Fruit fly (Drosophila melanogaster) whole organism, pupa: Measurements from ENCODE around the gene Mur11Da.

ENCODE experiments used
- CG10348 ChIP-seq: fragments of 200-800 bp; sonication (Bioruptor generic); IDR thresholded peaks from 2 replicates; pipeline ENCODE4 v1.3.6; 2022; ENCODE audit warnings: missing biosample characterization, missing genetic modification characterization
- CG12605 ChIP-seq: fragments of 200-800 bp; sonication (Bioruptor generic); IDR thresholded peaks from 2 replicates; pipeline ENCODE4 v1.3.6; 2022; ENCODE audit warnings: missing biosample characterization, missing genetic modification characterization
- CG13204 ChIP-seq: fragments of 200-800 bp; sonication (Bioruptor generic); optimal IDR thresholded peaks from 2 replicates; lab custom pipeline; 2018; ENCODE audit warnings: missing biosample characterization, mild to moderate bottlenecking, missing genetic modification characterization, moderate library complexity
- CG14655 ChIP-seq: fragments of 200-800 bp; sonication (Bioruptor generic); optimal IDR thresholded peaks from 3 replicates; lab custom pipeline; 2017; ENCODE audit warnings: mild to moderate bottlenecking, missing biosample characterization, missing genetic modification reagents, missing genetic modification characterization
- CG15710 ChIP-seq: fragments of 200-800 bp; sonication (Bioruptor generic); optimal IDR thresholded peaks from 2 replicates; lab custom pipeline; 2018; ENCODE audit warnings: missing biosample characterization, mild to moderate bottlenecking, missing genetic modification characterization, moderate library complexity
- CG17806 ChIP-seq: fragments of 200-800 bp; sonication (Bioruptor generic); optimal IDR thresholded peaks from 2 replicates; lab custom pipeline; 2018; ENCODE audit warnings: missing biosample characterization, mild to moderate bottlenecking, missing genetic modification characterization, moderate library complexity
- CG32121 ChIP-seq: fragments of 200-800 bp; sonication (Bioruptor generic); IDR thresholded peaks from 2 replicates; pipeline ENCODE4 v1.3.6; 2022; ENCODE audit warnings: missing biosample characterization, missing genetic modification characterization
- CG34367 ChIP-seq: fragments of 200-800 bp; sonication (Bioruptor generic); optimal IDR thresholded peaks from 2 replicates; lab custom pipeline; 2018; ENCODE audit warnings: missing biosample characterization, mild to moderate bottlenecking, missing genetic modification characterization
- CG4496 ChIP-seq: fragments of 200-800 bp; sonication (Bioruptor generic); IDR thresholded peaks from 3 replicates; pipeline ENCODE4 v1.3.6; 2022; ENCODE audit warnings: missing biosample characterization, missing genetic modification characterization
- CG8159 ChIP-seq: fragments of 200-800 bp; sonication (Bioruptor generic); optimal IDR thresholded peaks from 3 replicates; lab custom pipeline; 2018; ENCODE audit warnings: missing biosample characterization, mild to moderate bottlenecking, missing genetic modification characterization, moderate library complexity
- CG8301 ChIP-seq: fragments of 200-800 bp; sonication (Bioruptor generic); optimal IDR thresholded peaks from 2 replicates; lab custom pipeline; 2018; ENCODE audit warnings: missing biosample characterization, mild to moderate bottlenecking, missing genetic modification characterization
- CG9948 ChIP-seq: fragments of 200-800 bp; sonication (Bioruptor generic); optimal IDR thresholded peaks from 2 replicates; lab custom pipeline; 2018; ENCODE audit warnings: missing biosample characterization, mild to moderate bottlenecking, missing genetic modification characterization, moderate library complexity
- D1 ChIP-seq: fragments of 200-800 bp; sonication (Bioruptor generic); optimal IDR thresholded peaks from 2 replicates; lab custom pipeline; 2018; ENCODE audit warnings: missing biosample characterization, mild to moderate bottlenecking, missing genetic modification characterization, moderate library complexity
- EcR ChIP-seq: fragments of 200-800 bp; sonication (Bioruptor generic); optimal IDR thresholded peaks from 3 replicates; lab custom pipeline; 2019; ENCODE audit warnings: missing biosample characterization, missing genetic modification characterization, mild to moderate bottlenecking, moderate library complexity, missing genetic modification reagents
- Ets98B ChIP-seq: fragments of 200-800 bp; sonication (Bioruptor generic); IDR thresholded peaks from 2 replicates; pipeline ENCODE4 v1.3.6; 2022; ENCODE audit warnings: missing biosample characterization, missing genetic modification characterization
- Pif1A ChIP-seq: fragments of 200-800 bp; sonication (Bioruptor generic); optimal IDR thresholded peaks from 3 replicates; lab custom pipeline; 2016; ENCODE audit warnings: missing biosample characterization, missing genetic modification characterization
- Pif1B ChIP-seq: fragments of 200-800 bp; sonication (Bioruptor generic); optimal IDR thresholded peaks from 3 replicates; lab custom pipeline; 2016; ENCODE audit warnings: missing biosample characterization, missing genetic modification characterization
- Snoo ChIP-seq: fragments of 200-800 bp; sonication (Bioruptor generic); optimal IDR thresholded peaks from 3 replicates; lab custom pipeline; 2017; ENCODE audit warnings: missing biosample characterization, mild to moderate bottlenecking, missing genetic modification characterization, inconsistent platforms
- fd96Ca ChIP-seq: fragments of 200-800 bp; sonication (Bioruptor generic); IDR thresholded peaks from 3 replicates; pipeline ENCODE4 v1.3.6; 2022; ENCODE audit warnings: missing biosample characterization, missing genetic modification characterization
- gl ChIP-seq: fragments of 200-800 bp; sonication (Bioruptor generic); optimal IDR thresholded peaks from 2 replicates; lab custom pipeline; 2018; ENCODE audit warnings: missing biosample characterization, mild to moderate bottlenecking, missing genetic modification characterization
- rn ChIP-seq: fragments of 200-800 bp; sonication (Bioruptor generic); IDR thresholded peaks from 2 replicates; pipeline ENCODE4 v1.3.6; 2022; ENCODE audit warnings: missing biosample characterization, missing genetic modification characterization

Gene Mur11Da

dm6 chrX:12947670-12948069 lies 20.0 kb upstream of the Mur11Da start:
- TF ChIP-seq CG32121 (GFP tag; lab: Robert Waterston, UW) (no peak), CG17806 (tag; lab: Kevin White, UChicago) (no peak), CG14655 (GFP tag; lab: Kevin White, UChicago) (no peak), rn (no peak)

dm6 chrX:12957412-12957895 lies 10.2 kb upstream of the Mur11Da start, which contains the start of gene hec:
hec (minus strand) TSS chrX:12957462.
- TF ChIP-seq CG4496 (GFP tag; lab: Robert Waterston, UW) (no peak), Pif1B (GFP tag; lab: Kevin White, UChicago) (no peak), CG12605 (GFP tag; lab: Robert Waterston, UW) (0 out of 2 replicates have a peak, but pooled peaks have one; percentile 43), CG10348 (GFP tag; lab: Robert Waterston, UW) (no peak), CG32121 (GFP tag; lab: Robert Waterston, UW) (no peak), CG34367 (tag; lab: Kevin White, UChicago) (no peak), D1 (tag; lab: Kevin White, UChicago) (no peak), CG8301 (no peak)

dm6 chrX:12958920-12959319 lies 8.8 kb upstream of the Mur11Da start, which contains the start of gene CG32642:
CG32642 (plus strand) TSS chrX:12959220.
- TF ChIP-seq CG12605 (GFP tag; lab: Robert Waterston, UW) (no peak), Pif1B (GFP tag; lab: Kevin White, UChicago) (no peak), CG10348 (GFP tag; lab: Robert Waterston, UW) (no peak), CG4496 (GFP tag; lab: Robert Waterston, UW) (no peak), CG8301 (no peak), CG9948 (no peak), CG34367 (tag; lab: Kevin White, UChicago) (no peak), EcR (GFP tag; lab: Kevin White, UChicago) (no peak), gl (tag; lab: Kevin White, UChicago) (no peak), Snoo (no peak), rn (no peak), CG17806 (tag; lab: Kevin White, UChicago) (no peak), Pif1A (GFP tag; lab: Kevin White, UChicago) (no peak), CG14655 (GFP tag; lab: Kevin White, UChicago) (no peak)

dm6 chrX:12970411-12970810 lies 2.7 kb downstream of the Mur11Da start, which contains the start of gene CG15721:
CG15721 (plus strand) TSS chrX:12970711.
- TF ChIP-seq rn (no peak), CG4496 (GFP tag; lab: Robert Waterston, UW) (no peak), CG15710 (tag; lab: Kevin White, UChicago) (no peak), CG34367 (tag; lab: Kevin White, UChicago) (no peak), fd96Ca (GFP tag; lab: Robert Waterston, UW) (no peak), D1 (tag; lab: Kevin White, UChicago) (no peak), Pif1B (GFP tag; lab: Kevin White, UChicago) (no peak), CG13204 (GFP tag; lab: Kevin White, UChicago) (no peak), CG17806 (tag; lab: Kevin White, UChicago) (no peak), Ets98B (GFP tag; lab: Robert Waterston, UW) (no peak), CG32121 (GFP tag; lab: Robert Waterston, UW) (no peak), CG9948 (no peak), CG8301 (no peak), CG12605 (GFP tag; lab: Robert Waterston, UW) (no peak), gl (tag; lab: Kevin White, UChicago) (no peak), CG10348 (GFP tag; lab: Robert Waterston, UW) (no peak), Pif1A (GFP tag; lab: Kevin White, UChicago) (no peak), Snoo (no peak)

dm6 chrX:12976131-12976530 lies 8.4 kb downstream of the Mur11Da start, which contains the start of gene CG12716:
CG12716 (minus strand) TSS chrX:12976231.
- no peak for TF ChIP-seq CG15710 (tag; lab: Kevin White, UChicago)
- no peak for TF ChIP-seq CG34367 (tag; lab: Kevin White, UChicago)
- TF ChIP-seq CG32121 (GFP tag; lab: Robert Waterston, UW), result no peak
- TF ChIP-seq rn, result no peak
- no peak for TF ChIP-seq Pif1A (GFP tag; lab: Kevin White, UChicago)
- no peak for TF ChIP-seq CG8301
- no peak for TF ChIP-seq CG8159 (tag; lab: Kevin White, UChicago)
- TF ChIP-seq Snoo, result no peak

- no peak for TF ChIP-seq CG8301
- no peak for TF ChIP-seq CG12605 (GFP tag; lab: Robert Waterston, UW)
- TF ChIP-seq CG4496 (GFP tag; lab: Robert Waterston, UW), result no peak
- TF ChIP-seq gl (tag; lab: Kevin White, UChicago), result no peak
- no peak for TF ChIP-seq Pif1A (GFP tag; lab: Kevin White, UChicago)
- TF ChIP-seq Pif1B (GFP tag; lab: Kevin White, UChicago), result no peak
- TF ChIP-seq rn, result no peak
- TF ChIP-seq CG14655 (GFP tag; lab: Kevin White, UChicago), result no peak
- no peak for TF ChIP-seq CG17806 (tag; lab: Kevin White, UChicago)
- TF ChIP-seq fd96Ca (GFP tag; lab: Robert Waterston, UW), result no peak
- TF ChIP-seq Snoo, result no peak
- no peak for TF ChIP-seq EcR (GFP tag; lab: Kevin White, UChicago)
- no peak for TF ChIP-seq Ets98B (GFP tag; lab: Robert Waterston, UW)
- no peak for TF ChIP-seq CG8159 (tag; lab: Kevin White, UChicago)
- TF ChIP-seq D1 (tag; lab: Kevin White, UChicago), result no peak
Observed at dm6 chrX:12984224-12984623, 16.5 kb downstream of the Mur11Da start, which contains the start of gene CG32643. CG32643 (plus strand) TSS chrX:12984524.
